Fruit fly (Drosophila melanogaster) whole organism: Measurements from ENCODE around the gene N.

Experiments used
- CG8478 ChIP-seq: fragments of >200 bp; optimal IDR thresholded peaks from 2 replicates; lab custom pipeline; 2018; ENCODE audit warnings: inconsistent platforms
- Dll ChIP-seq: fragments of >200 bp; optimal IDR thresholded peaks from 2 replicates; lab custom pipeline; 2017
- EcR ChIP-seq, 2 experiments: fragments of >200 bp; optimal IDR thresholded peaks; 2 replicates each; lab custom pipeline; 2017; ENCODE audit warnings: missing biosample characterization in 2 of 2, missing genetic modification characterization in 2 of 2, missing genetic modification reagents in 2 of 2
- pan ChIP-seq: fragments of >200 bp; optimal IDR thresholded peaks from 2 replicates; lab custom pipeline; 2017
- psq ChIP-seq: fragments of >200 bp; optimal IDR thresholded peaks from 2 replicates; lab custom pipeline; 2017
- usp ChIP-seq: fragments of >200 bp; optimal IDR thresholded peaks from 2 replicates; lab custom pipeline; 2017; ENCODE audit warnings: missing biosample characterization, missing genetic modification characterization, mixed read lengths

N gene

dm6 chrX:3187593-3187992, 52.9 kb downstream of the N start:
- TF ChIP-seq usp (GFP tag; lab: Kevin White, UChicago) (no peak), pan (no peak), EcR (GFP tag; optimal IDR thresholded peaks at IDR 0.05; lab: Kevin White, UChicago) (no peak), CG8478 (lab: Kevin White, UChicago) (no peak), Dll (lab: Kevin White, UChicago) (no peak), psq (lab: Kevin White, UChicago) (no peak)

dm6 chrX:3188419-3188818, 53.7 kb downstream of the N start:
- TF ChIP-seq CG8478 (lab: Kevin White, UChicago) (no peak), pan (no peak), EcR (GFP tag; optimal IDR thresholded peaks at IDR 0.05; lab: Kevin White, UChicago) (no peak), Dll (lab: Kevin White, UChicago) (no peak), usp (GFP tag; lab: Kevin White, UChicago) (no peak), psq (lab: Kevin White, UChicago) (no peak)

dm6 chrX:3189155-3189554, 54.5 kb downstream of the N start:
- no peak for TF ChIP-seq CG8478 (lab: Kevin White, UChicago)

dm6 chrX:3189723-3190122, 55.1 kb downstream of the N start:
- TF ChIP-seq pan = no peak
- no peak for TF ChIP-seq usp (GFP tag; lab: Kevin White, UChicago)
- no peak for TF ChIP-seq psq (lab: Kevin White, UChicago)
- no peak for TF ChIP-seq EcR (GFP tag; optimal IDR thresholded peaks at IDR 0.05; lab: Kevin White, UChicago)
- no peak for TF ChIP-seq CG8478 (lab: Kevin White, UChicago)
- no peak for TF ChIP-seq Dll (lab: Kevin White, UChicago)

dm6 chrX:3190837-3191458, 56.3 kb downstream of the N start:
- TF ChIP-seq Dll (lab: Kevin White, UChicago) (no peak), usp (GFP tag; lab: Kevin White, UChicago) (no peak), CG8478 (lab: Kevin White, UChicago) (no peak), psq (lab: Kevin White, UChicago) (no peak), EcR (GFP tag; optimal IDR thresholded peaks at IDR 0.05; lab: Kevin White, UChicago) (no peak), pan (no peak)

- TF ChIP-seq psq (lab: Kevin White, UChicago) = no peak
- TF ChIP-seq usp (GFP tag; lab: Kevin White, UChicago) = no peak
- TF ChIP-seq CG8478 (lab: Kevin White, UChicago) = no peak
- no peak for TF ChIP-seq EcR (GFP tag; optimal IDR thresholded peaks at IDR 0.05; lab: Kevin White, UChicago)
- TF ChIP-seq Dll (lab: Kevin White, UChicago) = no peak
- no peak for TF ChIP-seq pan
These were observed 57.6 kb downstream of the N start for dm6 chrX:3192301-3192700.

dm6 chrX:3193774-3194173, 59.1 kb downstream of the N start:
- TF ChIP-seq EcR (GFP tag; optimal IDR thresholded peaks at IDR 0.05; lab: Kevin White, UChicago) (no peak), usp (GFP tag; lab: Kevin White, UChicago) (no peak), psq (lab: Kevin White, UChicago) (no peak), pan (no peak), Dll (lab: Kevin White, UChicago) (no peak), CG8478 (lab: Kevin White, UChicago) (no peak)

dm6 chrX:3205887-3206794, 71.5 kb downstream of the N start:
- no peak for TF ChIP-seq pan
- TF ChIP-seq EcR (GFP tag; optimal IDR thresholded peaks at IDR 0.05; lab: Kevin White, UChicago) = no peak
- no peak for TF ChIP-seq psq (lab: Kevin White, UChicago)
- TF ChIP-seq Dll (lab: Kevin White, UChicago) = no peak
- no peak for TF ChIP-seq usp (GFP tag; lab: Kevin White, UChicago)
- no peak for TF ChIP-seq CG8478 (lab: Kevin White, UChicago)
